Fruit fly (Drosophila melanogaster) whole organism, embryonic: Measurements from ENCODE around the gene cv-c.

ENCODE experiments used
- Aef1 ChIP-seq: fragments of 200-800 bp; sonication (Bioruptor generic); IDR thresholded peaks from 3 replicates; pipeline ENCODE4 v1.3.6; 2022; ENCODE audit warnings: missing biosample characterization, missing genetic modification characterization
- CG10321 ChIP-seq: fragments of 200-800 bp; sonication (Bioruptor generic); IDR thresholded peaks from 2 replicates; pipeline ENCODE4 v1.3.6; 2022; ENCODE audit warnings: missing biosample characterization, missing genetic modification characterization
- CG11398 ChIP-seq: fragments of 200-800 bp; sonication (Bioruptor generic); optimal IDR thresholded peaks from 2 replicates; lab custom pipeline; 2016; ENCODE audit warnings: missing biosample characterization, missing genetic modification characterization
- CG11696 ChIP-seq: fragments of 200-800 bp; sonication (Bioruptor generic); IDR thresholded peaks from 2 replicates; pipeline ENCODE4 v1.3.6; 2022; ENCODE audit warnings: missing biosample characterization, missing genetic modification characterization
- CG12155 ChIP-seq: fragments of 200-800 bp; sonication (Bioruptor generic); optimal IDR thresholded peaks from 3 replicates; lab custom pipeline; 2016; ENCODE audit warnings: missing biosample characterization, missing genetic modification characterization
- CG12236 ChIP-seq: fragments of 200-800 bp; sonication (Bioruptor generic); optimal IDR thresholded peaks from 2 replicates; lab custom pipeline; 2016; ENCODE audit warnings: missing biosample characterization, missing genetic modification characterization
- CG14014 ChIP-seq: fragments of 200-800 bp; sonication (Bioruptor generic); IDR thresholded peaks from 2 replicates; pipeline ENCODE4 v1.3.6; 2022; ENCODE audit warnings: missing biosample characterization, missing genetic modification characterization
- CG14441 ChIP-seq: fragments of 200-800 bp; sonication (Bioruptor generic); IDR thresholded peaks from 2 replicates; pipeline ENCODE4 v1.3.6; 2022; ENCODE audit warnings: missing biosample characterization, missing genetic modification characterization
- CG14860 ChIP-seq: fragments of 200-800 bp; sonication (Bioruptor generic); IDR thresholded peaks from 3 replicates; pipeline ENCODE4 v1.3.6; 2022; ENCODE audit warnings: missing biosample characterization, missing genetic modification characterization; ENCODE audit not compliant: partially characterized antibody
- CG15073 ChIP-seq: fragments of 200-800 bp; sonication (Bioruptor generic); optimal IDR thresholded peaks from 2 replicates; lab custom pipeline; 2016; ENCODE audit warnings: missing biosample characterization, missing genetic modification characterization
- CG15269 ChIP-seq: fragments of 200-800 bp; sonication (Bioruptor generic); optimal IDR thresholded peaks from 2 replicates; lab custom pipeline; 2018; ENCODE audit warnings: missing biosample characterization, mild to moderate bottlenecking, missing genetic modification characterization, moderate library complexity
- CG15696 ChIP-seq: fragments of 200-800 bp; sonication (Bioruptor generic); optimal IDR thresholded peaks from 2 replicates; lab custom pipeline; 2019; ENCODE audit warnings: missing biosample characterization, mild to moderate bottlenecking, missing genetic modification characterization, moderate library complexity
- CG17802 ChIP-seq: fragments of 200-800 bp; sonication (Bioruptor generic); optimal IDR thresholded peaks from 2 replicates; lab custom pipeline; 2018; ENCODE audit warnings: missing biosample characterization, mild to moderate bottlenecking, missing genetic modification characterization, moderate library complexity
- CG18262 ChIP-seq: fragments of 200-800 bp; optimal IDR thresholded peaks from 3 replicates; lab custom pipeline; 2019; ENCODE audit warnings: missing biosample characterization, mild to moderate bottlenecking, missing genetic modification characterization, moderate library complexity
- CG18764 ChIP-seq: fragments of 200-800 bp; sonication (Bioruptor generic); optimal IDR thresholded peaks from 3 replicates; lab custom pipeline; 2016; ENCODE audit warnings: missing biosample characterization, missing genetic modification characterization
- CG4730 ChIP-seq: fragments of 200-800 bp; sonication (Bioruptor generic); IDR thresholded peaks from 2 replicates; pipeline ENCODE4 v1.3.6; 2022; ENCODE audit warnings: missing biosample characterization, missing genetic modification characterization
- CG6272 ChIP-seq: fragments of 200-800 bp; sonication (Bioruptor generic); IDR thresholded peaks from 2 replicates; pipeline ENCODE4 v1.3.6; 2022; ENCODE audit warnings: missing biosample characterization, missing genetic modification characterization
- CG8478 ChIP-seq: fragments of >200 bp; optimal IDR thresholded peaks from 2 replicates; lab custom pipeline; 2018
- CG9609 ChIP-seq: fragments of 200-800 bp; sonication (Bioruptor generic); optimal IDR thresholded peaks from 3 replicates; lab custom pipeline; 2016; ENCODE audit warnings: missing biosample characterization, missing genetic modification characterization
- Chrac-16 ChIP-seq: fragments of 200-800 bp; sonication (Bioruptor generic); optimal IDR thresholded peaks from 3 replicates; lab custom pipeline; 2016; ENCODE audit warnings: missing biosample characterization, missing genetic modification characterization
- Dip2 ChIP-seq: fragments of 200-800 bp; sonication (Bioruptor generic); IDR thresholded peaks from 2 replicates; pipeline ENCODE4 v1.3.6; 2022; ENCODE audit warnings: missing biosample characterization, missing genetic modification characterization
- Dip3 ChIP-seq: fragments of 200-800 bp; sonication (Bioruptor generic); optimal IDR thresholded peaks from 3 replicates; lab custom pipeline; 2016; ENCODE audit warnings: missing biosample characterization, missing genetic modification characterization
- Doc3 ChIP-seq: fragments of 200-800 bp; sonication (Bioruptor generic); IDR thresholded peaks from 3 replicates; pipeline ENCODE4 v1.3.6; 2022; ENCODE audit warnings: missing biosample characterization, missing genetic modification characterization; ENCODE audit not compliant: partially characterized antibody
- Ets97D ChIP-seq: fragments of 200-800 bp; sonication (Bioruptor generic); optimal IDR thresholded peaks from 3 replicates; lab custom pipeline; 2016; ENCODE audit warnings: missing biosample characterization, missing genetic modification characterization
- HLH4C ChIP-seq: fragments of 200-800 bp; sonication (Bioruptor generic); IDR thresholded peaks from 3 replicates; pipeline ENCODE4 v1.3.6; 2022; ENCODE audit warnings: missing biosample characterization, missing genetic modification characterization; ENCODE audit not compliant: partially characterized antibody
- Hr3 ChIP-seq: fragments of 200-800 bp; sonication (Bioruptor generic); optimal IDR thresholded peaks from 3 replicates; lab custom pipeline; 2016; ENCODE audit warnings: missing biosample characterization, missing genetic modification characterization
- Hr78 ChIP-seq, 2 experiments: fragments of 200-800 bp in 1 of 2; fragments of >200 bp in 1 of 2; sonication (Bioruptor generic) in 1 of 2; optimal IDR thresholded peaks; 2 replicates each; lab custom pipeline; 2017 to 2019; ENCODE audit warnings: missing biosample characterization in 2 of 2, missing genetic modification characterization in 2 of 2, mild to moderate bottlenecking in 1 of 2, moderate library complexity in 1 of 2
- Lhr ChIP-seq: fragments of 200-800 bp; sonication (Bioruptor generic); optimal IDR thresholded peaks from 3 replicates; lab custom pipeline; 2017; ENCODE audit warnings: mild to moderate bottlenecking, missing biosample characterization, missing genetic modification reagents, missing genetic modification characterization
- Lim3 ChIP-seq: fragments of 200-800 bp; sonication (Bioruptor generic); IDR thresholded peaks from 2 replicates; pipeline ENCODE4 v1.3.6; 2022; ENCODE audit warnings: missing biosample characterization, missing genetic modification characterization
- Mad ChIP-seq: fragments of 200-800 bp; sonication (Bioruptor generic); optimal IDR thresholded peaks from 2 replicates; lab custom pipeline; 2016; ENCODE audit warnings: missing biosample characterization, missing genetic modification characterization
- Rx ChIP-seq: fragments of 200-800 bp; sonication (Bioruptor generic); IDR thresholded peaks from 2 replicates; pipeline ENCODE4 v1.3.6; 2022; ENCODE audit warnings: missing biosample characterization, missing genetic modification characterization
- Usf ChIP-seq: fragments of 200-800 bp; sonication (Bioruptor generic); optimal IDR thresholded peaks from 2 replicates; lab custom pipeline; 2017; ENCODE audit warnings: missing genotype, missing biosample characterization, missing genetic modification characterization
- ac ChIP-seq: fragments of 200-800 bp; sonication (Bioruptor generic); optimal IDR thresholded peaks from 3 replicates; lab custom pipeline; 2017; ENCODE audit warnings: missing biosample characterization, mild to moderate bottlenecking, missing genetic modification characterization
- amos ChIP-seq: fragments of 200-800 bp; sonication (Bioruptor generic); IDR thresholded peaks from 2 replicates; pipeline ENCODE4 v1.3.6; 2022; ENCODE audit warnings: missing biosample characterization, missing genetic modification characterization; ENCODE audit not compliant: partially characterized antibody
- ara ChIP-seq: fragments of 200-800 bp; sonication (Bioruptor generic); IDR thresholded peaks from 2 replicates; pipeline ENCODE4 v1.3.6; 2022; ENCODE audit warnings: missing biosample characterization, missing genetic modification characterization
- cato ChIP-seq: fragments of 200-800 bp; sonication (Bioruptor generic); optimal IDR thresholded peaks from 2 replicates; lab custom pipeline; 2016; ENCODE audit warnings: missing biosample characterization, missing genetic modification characterization, borderline replicate concordance
- ci ChIP-seq: fragments of 200-800 bp; sonication (Bioruptor generic); IDR thresholded peaks from 3 replicates; pipeline ENCODE4 v1.3.6; 2022; ENCODE audit warnings: missing biosample characterization, missing genetic modification characterization
- dm ChIP-seq: fragments of 200-800 bp; sonication (Bioruptor generic); optimal IDR thresholded peaks from 3 replicates; lab custom pipeline; 2016; ENCODE audit warnings: missing biosample characterization, missing genetic modification characterization
- exex ChIP-seq: fragments of 200-800 bp; sonication (Bioruptor generic); optimal IDR thresholded peaks from 4 replicates; lab custom pipeline; 2018; ENCODE audit warnings: missing biosample characterization, mild to moderate bottlenecking, missing genetic modification characterization, moderate library complexity
- gcm ChIP-seq: fragments of 200-800 bp; sonication (Bioruptor generic); optimal IDR thresholded peaks from 2 replicates; lab custom pipeline; 2019; ENCODE audit warnings: missing biosample characterization, mild to moderate bottlenecking, missing genetic modification characterization, moderate library complexity
- hkb ChIP-seq, 2 experiments: fragments of 200-800 bp in 1 of 2; fragments of >200 bp in 1 of 2; sonication (Bioruptor generic) in 1 of 2; IDR thresholded peaks in 1 of 2; optimal IDR thresholded peaks in 1 of 2; 2 replicates each; pipeline versions ENCODE4 v1.3.6 to Lab custom; 2017 to 2022; ENCODE audit warnings: missing biosample characterization in 1 of 2, missing genetic modification characterization in 1 of 2
- ken ChIP-seq: fragments of 200-800 bp; sonication (Bioruptor generic); IDR thresholded peaks from 3 replicates; pipeline ENCODE4 v1.3.6; 2022; ENCODE audit warnings: missing biosample characterization, missing genetic modification characterization
- nerfin-2 ChIP-seq: fragments of 200-800 bp; sonication (Bioruptor generic); IDR thresholded peaks from 2 replicates; pipeline ENCODE4 v1.3.6; 2022; ENCODE audit warnings: missing biosample characterization, missing genetic modification characterization; ENCODE audit not compliant: partially characterized antibody
- pb ChIP-seq: fragments of 200-800 bp; sonication (Bioruptor generic); optimal IDR thresholded peaks from 3 replicates; lab custom pipeline; 2016; ENCODE audit warnings: missing biosample characterization, missing genetic modification characterization
- scrt ChIP-seq: fragments of 200-800 bp; sonication (Bioruptor generic); optimal IDR thresholded peaks from 2 replicates; lab custom pipeline; 2018; ENCODE audit warnings: missing biosample characterization, mild to moderate bottlenecking, missing genetic modification characterization, moderate library complexity
- ssp ChIP-seq: fragments of 200-800 bp; sonication (Bioruptor generic); IDR thresholded peaks from 2 replicates; pipeline ENCODE4 v1.3.6; 2022; ENCODE audit warnings: missing biosample characterization, missing genetic modification characterization
- stc ChIP-seq: fragments of 200-800 bp; sonication (Bioruptor generic); IDR thresholded peaks from 2 replicates; pipeline ENCODE4 v1.3.6; 2022; ENCODE audit warnings: missing biosample characterization, missing genetic modification characterization
- stwl ChIP-seq: fragments of 200-800 bp; sonication (Bioruptor generic); optimal IDR thresholded peaks from 3 replicates; lab custom pipeline; 2018; ENCODE audit warnings: missing biosample characterization, mild to moderate bottlenecking, missing genetic modification characterization, moderate library complexity
- tgo ChIP-seq: fragments of 200-800 bp; sonication (Bioruptor generic); IDR thresholded peaks from 3 replicates; pipeline ENCODE4 v1.3.6; 2022; ENCODE audit warnings: missing biosample characterization, missing genetic modification characterization
- tio ChIP-seq: fragments of 200-800 bp; sonication (Bioruptor generic); optimal IDR thresholded peaks from 2 replicates; lab custom pipeline; 2017; ENCODE audit warnings: missing biosample characterization, missing genetic modification characterization, inconsistent platforms
- trh ChIP-seq: fragments of 200-800 bp; sonication (Bioruptor generic); optimal IDR thresholded peaks from 2 replicates; lab custom pipeline; 2016; ENCODE audit warnings: missing biosample characterization, missing genetic modification characterization

Gene cv-c

DNA sequence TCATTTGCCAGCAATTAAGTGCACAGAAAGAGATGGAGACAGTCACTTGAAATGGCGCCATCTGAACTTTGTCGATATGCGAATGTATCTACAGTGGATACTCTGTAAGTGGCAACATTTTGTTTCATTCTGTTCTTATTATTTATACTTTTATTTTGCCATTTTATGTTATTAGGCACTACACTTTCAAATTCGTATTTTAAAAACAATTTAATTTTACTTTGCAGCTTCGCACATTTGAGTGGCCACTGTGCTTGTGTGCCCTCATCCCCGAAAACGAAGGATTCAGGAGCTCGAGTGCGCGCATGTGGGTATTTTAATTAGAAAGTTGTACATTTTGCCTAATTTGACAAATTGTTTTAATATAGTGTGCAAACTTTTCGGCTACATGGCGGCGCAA, 124.1 kb downstream of the cv-c start (continued):
- TF ChIP-seq CG15269 (tag; lab: Kevin White, UChicago) (peak; percentile 49), Hr3 (GFP tag; lab: Kevin White, UChicago) (no peak), Chrac-16 (GFP tag; lab: Kevin White, UChicago) (peak; percentile 45), nerfin-2 (GFP tag; lab: Robert Waterston, UW) (no peak), tio (GFP tag; lab: Kevin White, UChicago) (no peak), CG9609 (GFP tag; lab: Kevin White, UChicago) (no peak), dm (GFP tag; lab: Kevin White, UChicago) (no peak), exex (tag; lab: Kevin White, UChicago) (no peak), Lhr (GFP tag; lab: Kevin White, UChicago) (no peak), hkb (optimal IDR thresholded peaks at IDR 0.05; lab: Kevin White, UChicago) (no peak), hkb (GFP tag; IDR thresholded peaks at IDR 0.05; lab: Robert Waterston, UW) (peak; percentile 55; the same call in 1 of the 2 replicates), CG18764 (no peak), HLH4C (GFP tag; lab: Robert Waterston, UW) (no peak), CG14860 (GFP tag; lab: Robert Waterston, UW) (no peak), ara (GFP tag; lab: Robert Waterston, UW) (peak; percentile 63), ci (GFP tag; lab: Robert Waterston, UW) (peak; percentile 61; the same call in 1 of the 3 replicates), CG8478 (lab: Kevin White, UChicago) (no peak), stc (GFP tag; lab: Robert Waterston, UW) (0 out of 2 replicates have a peak, but pooled peaks have one; percentile 8), Rx (GFP tag; lab: Robert Waterston, UW) (no peak), tgo (GFP tag; lab: Robert Waterston, UW) (peak; percentile 35; the same call in 2 of the 3 replicates), CG12236 (GFP tag; lab: Kevin White, UChicago) (no peak), CG11696 (no peak), Doc3 (GFP tag; lab: Robert Waterston, UW) (no peak), CG11398 (GFP tag; lab: Kevin White, UChicago) (no peak), CG15073 (GFP tag; lab: Kevin White, UChicago) (no peak), CG6272 (GFP tag; lab: Robert Waterston, UW) (no peak), Lim3 (GFP tag; lab: Robert Waterston, UW) (no peak), pb (GFP tag; lab: Kevin White, UChicago) (no peak), gcm (GFP tag; lab: Kevin White, UChicago) (peak; percentile 22), Usf (no peak), Dip2 (no peak), trh (GFP tag; lab: Kevin White, UChicago) (no peak), CG4730 (GFP tag; lab: Robert Waterston, UW) (peak; percentile 28; the same call in 1 of the 2 replicates), CG10321 (GFP tag; lab: Robert Waterston, UW) (no peak), Dip3 (GFP tag; lab: Kevin White, UChicago) (no peak), Hr78 (GFP tag; optimal IDR thresholded peaks at IDR 0.05; lab: Kevin White, UChicago) (no peak), Ets97D (no peak), CG17802 (no peak), amos (GFP tag; lab: Robert Waterston, UW) (no peak), cato (GFP tag; lab: Kevin White, UChicago) (no peak), CG14014 (GFP tag; lab: Robert Waterston, UW) (peak; percentile 35; the same call in 1 of the 2 replicates), Aef1 (GFP tag; lab: Robert Waterston, UW) (peak; percentile 45; the same call in 2 of the 3 replicates), ssp (GFP tag; lab: Robert Waterston, UW) (peak; percentile 45; the same call in 1 of the 2 replicates), CG12155 (no peak), CG14441 (GFP tag; lab: Robert Waterston, UW) (peak; percentile 50; the same call in 1 of the 2 replicates), scrt (GFP tag; lab: Kevin White, UChicago) (peak; percentile 5), stwl (tag; lab: Kevin White, UChicago) (no peak), ken (peak; percentile 59; the same call in 1 of the 3 replicates), Mad (GFP tag; lab: Kevin White, UChicago) (no peak), CG18262 (tag; lab: Kevin White, UChicago) (peak; percentile 41), ac (GFP tag; lab: Kevin White, UChicago) (no peak), CG15696 (tag; lab: Kevin White, UChicago) (peak; percentile 49)
